Worm (Caenorhabditis elegans) whole organism, late embryonic: ENCODE data around the gene pars-1.

Experiments
- C08G9.2 ChIP-seq: sonication (generic microtip); optimal IDR thresholded peaks from 2 replicates; lab custom pipeline; 2016; ENCODE audit warnings: mild to moderate bottlenecking, missing genetic modification characterization, moderate library complexity, missing compliant biosample characterization
- F13H6.1 ChIP-seq: sonication (generic microtip); optimal IDR thresholded peaks from 2 replicates; lab custom pipeline; 2016; ENCODE audit warnings: missing genetic modification characterization, missing compliant biosample characterization
- K02D7.2 ChIP-seq: sonication (generic microtip); optimal IDR thresholded peaks from 2 replicates; lab custom pipeline; 2017; ENCODE audit warnings: mild to moderate bottlenecking, missing genetic modification characterization, missing compliant biosample characterization
- K09A11.1 ChIP-seq: sonication (generic microtip); optimal IDR thresholded peaks from 2 replicates; lab custom pipeline; 2017; ENCODE audit warnings: antibody characterized with exemption, mild to moderate bottlenecking, missing genetic modification characterization, missing compliant biosample characterization; ENCODE audit not compliant: insufficient read depth
- Y22D7AL.16 ChIP-seq: sonication (generic microtip); optimal IDR thresholded peaks from 2 replicates; lab custom pipeline; 2016; ENCODE audit warnings: missing genetic modification characterization, missing compliant biosample characterization
- ahr-1 ChIP-seq: sonication (generic microtip); optimal IDR thresholded peaks from 2 replicates; lab custom pipeline; 2016; ENCODE audit warnings: missing genetic modification characterization, missing compliant biosample characterization
- ama-1 ChIP-seq: fragments of 150-350 bp; optimal IDR thresholded peaks from 2 replicates; lab custom pipeline; 2014
- ceh-14 ChIP-seq: sonication (generic microtip); optimal IDR thresholded peaks from 2 replicates; lab custom pipeline; 2016; ENCODE audit warnings: missing genotype, missing genetic modification characterization, missing compliant biosample characterization
- ceh-18 ChIP-seq: sonication (generic microtip); optimal IDR thresholded peaks from 2 replicates; lab custom pipeline; 2016; ENCODE audit warnings: missing genetic modification characterization, missing compliant biosample characterization
- ceh-22 ChIP-seq: sonication (generic microtip); optimal IDR thresholded peaks from 2 replicates; lab custom pipeline; 2017; ENCODE audit warnings: missing biosample characterization, missing genetic modification characterization
- ceh-24 ChIP-seq: sonication (generic microtip); optimal IDR thresholded peaks from 2 replicates; lab custom pipeline; 2016; ENCODE audit warnings: mild to moderate bottlenecking, missing genetic modification characterization, missing compliant biosample characterization
- ceh-30 ChIP-seq: fragments of 150-350 bp; optimal IDR thresholded peaks from 2 replicates; lab custom pipeline; 2014; ENCODE audit warnings: missing biosample characterization, missing genetic modification characterization
- ceh-31 ChIP-seq: sonication (generic microtip); optimal IDR thresholded peaks from 2 replicates; lab custom pipeline; 2016; ENCODE audit warnings: missing genetic modification characterization, missing compliant biosample characterization
- ceh-34 ChIP-seq: sonication (generic microtip); optimal IDR thresholded peaks from 2 replicates; lab custom pipeline; 2016; ENCODE audit warnings: mild to moderate bottlenecking, missing genetic modification characterization, missing compliant biosample characterization
- ceh-45 ChIP-seq: fragments of 200-800 bp; sonication (Bioruptor generic); IDR thresholded peaks from 2 replicates; pipeline ENCODE4 v1.3.6; 2022; ENCODE audit warnings: missing genetic modification reagents, missing genetic modification characterization, missing compliant biosample characterization
- ceh-48 ChIP-seq: sonication (generic microtip); optimal IDR thresholded peaks from 2 replicates; lab custom pipeline; 2016; ENCODE audit warnings: missing genetic modification characterization, inconsistent platforms, missing compliant biosample characterization
- ceh-6 ChIP-seq: fragments of 200-800 bp; sonication (Bioruptor generic); optimal IDR thresholded peaks from 2 replicates; lab custom pipeline; 2018; ENCODE audit warnings: mild to moderate bottlenecking, missing genetic modification characterization, missing compliant biosample characterization
- ceh-9 ChIP-seq: sonication (generic microtip); optimal IDR thresholded peaks from 2 replicates; lab custom pipeline; 2016; ENCODE audit warnings: mild to moderate bottlenecking, missing genetic modification characterization, inconsistent platforms, missing compliant biosample characterization
- dve-1 ChIP-seq: sonication (generic microtip); optimal IDR thresholded peaks from 2 replicates; lab custom pipeline; 2017; ENCODE audit warnings: antibody characterized with exemption, mild to moderate bottlenecking, missing genetic modification characterization, missing compliant biosample characterization
- elt-4 ChIP-seq: sonication (generic microtip); optimal IDR thresholded peaks from 2 replicates; lab custom pipeline; 2016; ENCODE audit warnings: missing genetic modification characterization, missing compliant biosample characterization
- eyg-1 ChIP-seq: sonication (generic microtip); optimal IDR thresholded peaks from 2 replicates; lab custom pipeline; 2016; ENCODE audit warnings: missing genotype, missing genetic modification characterization, missing compliant biosample characterization
- fax-1 ChIP-seq: sonication (generic microtip); optimal IDR thresholded peaks from 2 replicates; lab custom pipeline; 2016; ENCODE audit warnings: missing genotype, missing genetic modification characterization, missing compliant biosample characterization
- fkh-6 ChIP-seq: sonication (generic microtip); optimal IDR thresholded peaks from 2 replicates; lab custom pipeline; 2016; ENCODE audit warnings: missing genetic modification characterization, missing compliant biosample characterization
- hlh-13 ChIP-seq: fragments of 200-800 bp; sonication (Bioruptor generic); optimal IDR thresholded peaks from 2 replicates; lab custom pipeline; 2018; ENCODE audit warnings: mild to moderate bottlenecking, missing genetic modification characterization, missing compliant biosample characterization
- hlh-15 ChIP-seq: sonication (generic microtip); optimal IDR thresholded peaks from 2 replicates; lab custom pipeline; 2016; ENCODE audit warnings: missing genetic modification characterization, missing compliant biosample characterization
- hlh-30 ChIP-seq: sonication (generic microtip); optimal IDR thresholded peaks from 2 replicates; lab custom pipeline; 2017; ENCODE audit warnings: antibody characterized with exemption, missing genetic modification characterization, missing compliant biosample characterization; ENCODE audit not compliant: insufficient read depth
- nhr-11 ChIP-seq: fragments of 150-350 bp; optimal IDR thresholded peaks from 2 replicates; lab custom pipeline; 2014; ENCODE audit warnings: missing biosample characterization, missing genetic modification characterization
- odd-2 ChIP-seq: sonication (generic microtip); optimal IDR thresholded peaks from 2 replicates; lab custom pipeline; 2017; ENCODE audit warnings: antibody characterized with exemption, mild to moderate bottlenecking, missing genetic modification characterization, missing compliant biosample characterization
- pag-3 ChIP-seq: sonication (generic microtip); optimal IDR thresholded peaks from 2 replicates; lab custom pipeline; 2016; ENCODE audit warnings: missing compliant biosample characterization, missing genetic modification characterization, borderline replicate concordance
- pat-9 ChIP-seq: fragments of 200-800 bp; sonication (Bioruptor generic); optimal IDR thresholded peaks from 2 replicates; lab custom pipeline; 2018; ENCODE audit warnings: mild to moderate bottlenecking, missing genetic modification characterization, moderate library complexity, missing compliant biosample characterization
- pax-1 ChIP-seq: fragments of 150-350 bp; optimal IDR thresholded peaks from 2 replicates; lab custom pipeline; 2014; ENCODE audit warnings: missing biosample characterization, missing genetic modification characterization
- pqm-1 ChIP-seq: sonication (generic microtip); optimal IDR thresholded peaks from 2 replicates; lab custom pipeline; 2016; ENCODE audit warnings: missing genetic modification characterization, missing compliant biosample characterization
- sdc-2 ChIP-seq: sonication (generic microtip); optimal IDR thresholded peaks from 2 replicates; lab custom pipeline; 2016; ENCODE audit warnings: missing genotype, missing genetic modification characterization, missing compliant biosample characterization
- sox-2 ChIP-seq: fragments of 200-800 bp; sonication (Bioruptor generic); IDR thresholded peaks from 2 replicates; pipeline ENCODE4 v1.3.6; 2022; ENCODE audit warnings: missing genetic modification reagents, missing genetic modification characterization, missing compliant biosample characterization
- sox-4 ChIP-seq: sonication (generic microtip); optimal IDR thresholded peaks from 2 replicates; lab custom pipeline; 2017; ENCODE audit warnings: mild to moderate bottlenecking, missing genetic modification characterization, inconsistent platforms, missing compliant biosample characterization
- tbx-2 ChIP-seq: sonication (generic microtip); optimal IDR thresholded peaks from 2 replicates; lab custom pipeline; 2016; ENCODE audit warnings: missing genetic modification characterization, missing compliant biosample characterization
- tbx-7 ChIP-seq: sonication (generic microtip); optimal IDR thresholded peaks from 2 replicates; lab custom pipeline; 2016; ENCODE audit warnings: missing genotype, missing genetic modification characterization, missing compliant biosample characterization
- unc-42 ChIP-seq: sonication (generic microtip); optimal IDR thresholded peaks from 2 replicates; lab custom pipeline; 2016; ENCODE audit warnings: missing genotype, missing genetic modification characterization, missing compliant biosample characterization
- unc-86 ChIP-seq: sonication (generic microtip); optimal IDR thresholded peaks from 2 replicates; lab custom pipeline; 2016; ENCODE audit warnings: missing genetic modification characterization, missing compliant biosample characterization
- ztf-16 ChIP-seq: sonication (generic microtip); optimal IDR thresholded peaks from 2 replicates; lab custom pipeline; 2017; ENCODE audit warnings: missing genetic modification characterization, missing compliant biosample characterization

The pars-1 gene

ce11 chrIII:7192942-7193665 lies 45.7 kb upstream of the pars-1 start, which contains the start of gene mec-14:
mec-14 (minus strand) TSS chrIII:7192992.
- TF ChIP-seq ceh-18 (tag; lab: Kevin White, UChicago) = no peak
- no peak for TF ChIP-seq sox-2 (GFP tag; lab: Robert Waterston, UW)
- no peak for TF ChIP-seq ceh-22 (tag; lab: Kevin White, UChicago)
- no peak for TF ChIP-seq ceh-34 (tag; lab: Kevin White, UChicago)
- TF ChIP-seq sox-4 (tag; lab: Kevin White, UChicago) = no peak
- no peak for TF ChIP-seq ceh-14
- TF ChIP-seq hlh-15 (tag; lab: Kevin White, UChicago) = no peak
- no peak for TF ChIP-seq F13H6.1
- TF ChIP-seq unc-86 (tag; lab: Kevin White, UChicago) = no peak
- TF ChIP-seq fax-1 = no peak
- TF ChIP-seq ceh-24 (tag; lab: Kevin White, UChicago) = no peak
- no peak for TF ChIP-seq ahr-1 (tag; lab: Kevin White, UChicago)
- no peak for TF ChIP-seq nhr-11
- no peak for TF ChIP-seq C08G9.2
- no peak for TF ChIP-seq pqm-1 (tag; lab: Kevin White, UChicago)
- no peak for TF ChIP-seq tbx-2 (tag; lab: Kevin White, UChicago)

- no peak for TF ChIP-seq unc-42 (tag; lab: Kevin White, UChicago)
- TF ChIP-seq Y22D7AL.16 = no peak
- no peak for TF ChIP-seq ceh-48 (tag; lab: Kevin White, UChicago)
- no peak for TF ChIP-seq ceh-9 (tag; lab: Kevin White, UChicago)
- no peak for TF ChIP-seq pat-9 (tag; lab: Kevin White, UChicago)
- no peak for TF ChIP-seq pag-3 (tag; lab: Kevin White, UChicago)
- TF ChIP-seq ceh-6 (GFP tag; lab: Kevin White, UChicago) = no peak
- TF ChIP-seq ceh-24 (tag; lab: Kevin White, UChicago) = no peak
- TF ChIP-seq ceh-30 = no peak
- TF ChIP-seq dve-1 (tag; lab: Kevin White, UChicago) = no peak
- no peak for TF ChIP-seq elt-4 (tag; lab: Kevin White, UChicago)
Measured at ce11 chrIII:7195325-7195724, 43.5 kb upstream of the pars-1 start, which contains the start of gene F37C12.18. F37C12.18 (minus strand) TSS chrIII:7195425.

DNA sequence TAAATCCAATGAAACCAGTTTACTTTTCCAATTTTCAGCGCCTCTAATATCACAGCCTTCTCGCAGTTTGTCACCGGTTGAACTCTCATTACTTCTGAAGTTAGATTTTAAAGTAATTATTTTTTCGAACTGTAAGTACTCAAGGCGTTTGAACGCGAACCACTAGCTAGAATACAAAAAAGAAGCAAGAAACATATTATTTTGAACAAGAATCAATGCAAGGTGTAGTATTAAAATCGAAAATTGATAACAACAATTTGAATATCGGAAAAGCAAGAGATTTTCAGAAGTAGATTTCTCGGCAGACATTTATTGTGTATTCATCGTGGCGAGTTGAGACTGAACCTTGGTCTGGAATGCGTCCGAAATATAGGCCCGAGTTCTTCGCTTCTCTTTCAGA lies 40.9 kb upstream of the pars-1 start, which contains the start of gene exos-9:
exos-9 (minus strand) TSS at position 101 of the 400 bp plus-strand sequence.
- no peak for TF ChIP-seq pat-9 (tag; lab: Kevin White, UChicago)
- TF ChIP-seq hlh-13 (GFP tag; lab: Kevin White, UChicago) = no peak
- TF ChIP-seq sox-2 (GFP tag; lab: Robert Waterston, UW) = no peak
- TF ChIP-seq hlh-15 (tag; lab: Kevin White, UChicago) = no peak
- TF ChIP-seq ceh-6 (GFP tag; lab: Kevin White, UChicago) = no peak
- no peak for TF ChIP-seq pax-1 (tag; lab: Kevin White, UChicago)
- no peak for TF ChIP-seq unc-86 (tag; lab: Kevin White, UChicago)
- TF ChIP-seq ztf-16 (tag; lab: Kevin White, UChicago) = no peak
- no peak for TF ChIP-seq odd-2 (tag; lab: Kevin White, UChicago)
- no peak for TF ChIP-seq hlh-30 (tag; lab: Kevin White, UChicago)
- TF ChIP-seq tbx-7 (tag; lab: Kevin White, UChicago) = no peak
- no peak for TF ChIP-seq ama-1 (lab: Kevin White, UChicago)
- no peak for TF ChIP-seq eyg-1
- TF ChIP-seq K09A11.1 (tag; lab: Kevin White, UChicago) = no peak
- no peak for TF ChIP-seq fkh-6 (tag; lab: Kevin White, UChicago)
- TF ChIP-seq K02D7.2 = no peak
- TF ChIP-seq ceh-45 = no peak
- no peak for TF ChIP-seq ceh-31 (tag; lab: Kevin White, UChicago)
- no peak for TF ChIP-seq ceh-34 (tag; lab: Kevin White, UChicago)
- no peak for TF ChIP-seq sdc-2 (tag; lab: Kevin White, UChicago)
